Fruit fly (Drosophila melanogaster): ENCODE results near the gene TrissinR.

DNA sequence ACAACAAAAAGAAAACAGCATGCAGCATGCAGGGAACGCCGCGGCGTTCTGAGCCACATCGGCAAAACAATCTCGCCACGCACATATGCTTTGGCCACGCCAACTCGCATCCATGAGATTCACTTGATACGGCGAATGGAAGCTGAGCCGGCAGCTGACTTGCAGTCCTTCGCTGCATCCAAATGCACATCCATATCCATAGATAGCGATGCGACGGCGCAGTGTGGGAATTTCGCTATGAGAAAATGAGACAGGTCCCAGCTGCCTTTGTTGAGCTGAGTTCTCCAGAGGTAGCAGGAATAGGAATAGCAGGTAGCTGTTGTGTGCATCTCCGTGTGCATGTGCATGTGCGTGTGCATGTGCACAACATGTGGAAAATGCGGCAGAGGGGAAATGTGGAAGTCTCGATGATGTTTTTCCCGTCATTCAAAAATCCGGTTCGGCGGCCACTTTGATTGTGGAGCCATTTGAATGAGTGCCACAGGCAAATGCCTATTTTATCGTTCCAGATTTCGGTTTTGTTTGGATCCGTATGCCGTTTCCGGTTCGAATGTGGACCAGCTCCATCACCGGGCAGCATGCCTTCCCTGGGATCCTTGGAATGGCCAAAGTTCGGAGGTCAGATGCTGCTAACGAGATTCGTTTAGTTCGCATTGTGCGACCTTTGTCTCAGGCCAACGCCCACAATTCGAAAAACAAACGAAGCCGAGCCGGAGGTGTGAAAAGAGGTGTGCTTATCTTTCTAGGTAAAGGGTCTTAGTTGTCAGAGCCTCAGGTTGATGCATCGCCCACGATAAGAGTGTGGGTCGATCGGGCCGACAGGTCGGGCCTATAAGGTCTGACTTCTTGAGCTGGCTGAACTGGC is 47.3 kb downstream of the TrissinR start:
- TF ChIP-seq CG10366 (GFP tag; IDR thresholded peaks at IDR 0.05) (no peak), CG3407 (GFP tag; optimal IDR thresholded peaks at IDR 0.05) (no peak), sens (GFP tag) (no peak)
